Fruit fly (Drosophila melanogaster) whole organism, embryonic: ENCODE data around the gene CG11370.

Experiments used
- Atf3 ChIP-seq: fragments of 200-800 bp; sonication (Bioruptor generic); optimal IDR thresholded peaks from 3 replicates; lab custom pipeline; 2016; ENCODE audit warnings: missing biosample characterization, missing genetic modification characterization
- C15 ChIP-seq: fragments of 200-800 bp; sonication (Bioruptor generic); IDR thresholded peaks from 3 replicates; pipeline ENCODE4 v1.3.6; 2022; ENCODE audit warnings: missing biosample characterization, missing genetic modification characterization
- CG12299 ChIP-seq: fragments of 200-800 bp; sonication (Bioruptor generic); optimal IDR thresholded peaks from 2 replicates; lab custom pipeline; 2018; ENCODE audit warnings: missing biosample characterization, mild to moderate bottlenecking, missing genetic modification characterization
- CG13123 ChIP-seq: fragments of 200-800 bp; sonication (Bioruptor generic); optimal IDR thresholded peaks from 2 replicates; lab custom pipeline; 2016; ENCODE audit warnings: missing biosample characterization, missing genetic modification characterization
- CG15601 ChIP-seq: fragments of 200-800 bp; sonication (Bioruptor generic); optimal IDR thresholded peaks from 3 replicates; lab custom pipeline; 2019; ENCODE audit warnings: missing biosample characterization, mild to moderate bottlenecking, missing genetic modification characterization, moderate library complexity
- CG17802 ChIP-seq: fragments of 200-800 bp; sonication (Bioruptor generic); optimal IDR thresholded peaks from 2 replicates; lab custom pipeline; 2018; ENCODE audit warnings: missing biosample characterization, mild to moderate bottlenecking, missing genetic modification characterization, moderate library complexity
- CG17912 ChIP-seq: fragments of 200-800 bp; sonication (Bioruptor generic); optimal IDR thresholded peaks from 2 replicates; lab custom pipeline; 2018; ENCODE audit warnings: missing biosample characterization, mild to moderate bottlenecking, missing genetic modification characterization
- CG18476 ChIP-seq: fragments of 200-800 bp; sonication (Bioruptor generic); optimal IDR thresholded peaks from 2 replicates; lab custom pipeline; 2016; ENCODE audit warnings: missing biosample characterization, mild to moderate bottlenecking, missing genetic modification characterization
- CG18619 ChIP-seq: fragments of 200-800 bp; sonication (Bioruptor generic); optimal IDR thresholded peaks from 3 replicates; lab custom pipeline; 2017; ENCODE audit warnings: missing biosample characterization, mild to moderate bottlenecking, missing genetic modification characterization
- CG2202 ChIP-seq: fragments of 200-800 bp; sonication (Bioruptor generic); optimal IDR thresholded peaks from 2 replicates; lab custom pipeline; 2018; ENCODE audit warnings: missing biosample characterization, mild to moderate bottlenecking, missing genetic modification characterization
- CG30020 ChIP-seq: fragments of 200-800 bp; optimal IDR thresholded peaks from 2 replicates; lab custom pipeline; 2019; ENCODE audit warnings: missing biosample characterization, mild to moderate bottlenecking, missing genetic modification characterization, moderate library complexity
- CG34422 ChIP-seq: fragments of 200-800 bp; sonication (Bioruptor generic); IDR thresholded peaks from 3 replicates; pipeline ENCODE4 v1.3.6; 2022; ENCODE audit warnings: missing biosample characterization, missing genetic modification characterization
- CG3726 ChIP-seq: fragments of 200-800 bp; sonication (Bioruptor generic); IDR thresholded peaks from 3 replicates; pipeline ENCODE4, ENCODE4 v1.3.6; 2022; ENCODE audit warnings: missing biosample characterization, missing genetic modification characterization
- CG4730 ChIP-seq: fragments of 200-800 bp; sonication (Bioruptor generic); IDR thresholded peaks from 2 replicates; pipeline ENCODE4 v1.3.6; 2022; ENCODE audit warnings: missing biosample characterization, missing genetic modification characterization
- CG4820 ChIP-seq: fragments of 200-800 bp; sonication (Bioruptor generic); optimal IDR thresholded peaks from 3 replicates; lab custom pipeline; 2016; ENCODE audit warnings: missing biosample characterization, missing genetic modification characterization
- CG7556 ChIP-seq: fragments of 200-800 bp; sonication (Bioruptor generic); optimal IDR thresholded peaks from 2 replicates; lab custom pipeline; 2017; ENCODE audit warnings: missing biosample characterization, mild to moderate bottlenecking, missing genetic modification characterization
- CG7987 ChIP-seq: fragments of 200-800 bp; sonication (Bioruptor generic); optimal IDR thresholded peaks from 2 replicates; lab custom pipeline; 2018; ENCODE audit warnings: missing biosample characterization, mild to moderate bottlenecking, missing genetic modification characterization, moderate library complexity
- CG8290 ChIP-seq, 3 experiments: fragments of 200-800 bp; sonication (Bioruptor generic); optimal IDR thresholded peaks; 2 replicates each; lab custom pipeline; 2016 to 2019; ENCODE audit warnings: missing biosample characterization in 3 of 3, missing genetic modification characterization in 3 of 3, mild to moderate bottlenecking in 2 of 3, moderate library complexity in 1 of 3
- CG9797 ChIP-seq: fragments of 200-800 bp; sonication (Bioruptor generic); optimal IDR thresholded peaks from 3 replicates; lab custom pipeline; 2018; ENCODE audit warnings: missing biosample characterization, mild to moderate bottlenecking, missing genetic modification characterization
- CHES-1-like ChIP-seq: fragments of 200-800 bp; sonication (Bioruptor generic); optimal IDR thresholded peaks from 2 replicates; lab custom pipeline; 2016; ENCODE audit warnings: missing biosample characterization, missing genetic modification characterization
- Chrac-16 ChIP-seq: fragments of 200-800 bp; sonication (Bioruptor generic); optimal IDR thresholded peaks from 3 replicates; lab custom pipeline; 2016; ENCODE audit warnings: missing biosample characterization, missing genetic modification characterization
- Doc3 ChIP-seq: fragments of 200-800 bp; sonication (Bioruptor generic); IDR thresholded peaks from 3 replicates; pipeline ENCODE4 v1.3.6; 2022; ENCODE audit warnings: missing biosample characterization, missing genetic modification characterization; ENCODE audit not compliant: partially characterized antibody
- Eip74EF ChIP-seq, 2 experiments: fragments of 200-800 bp in 1 of 2; fragments of >200 bp in 1 of 2; sonication (Bioruptor generic) in 1 of 2; optimal IDR thresholded peaks; 2 replicates each; lab custom pipeline; 2017 to 2019; ENCODE audit warnings: missing biosample characterization in 2 of 2, missing genetic modification characterization in 2 of 2, mild to moderate bottlenecking in 1 of 2, moderate library complexity in 1 of 2
- Ets97D ChIP-seq: fragments of 200-800 bp; sonication (Bioruptor generic); optimal IDR thresholded peaks from 3 replicates; lab custom pipeline; 2016; ENCODE audit warnings: missing biosample characterization, missing genetic modification characterization
- Hand ChIP-seq: fragments of 200-800 bp; sonication (Bioruptor generic); optimal IDR thresholded peaks from 2 replicates; lab custom pipeline; 2017; ENCODE audit warnings: mild to moderate bottlenecking, missing biosample characterization, missing genetic modification reagents, missing genetic modification characterization
- Max ChIP-seq: fragments of 200-800 bp; sonication (Bioruptor generic); optimal IDR thresholded peaks from 2 replicates; lab custom pipeline; 2016; ENCODE audit warnings: missing biosample characterization, mild to moderate bottlenecking, missing genetic modification characterization
- Nf-YB ChIP-seq: fragments of 200-800 bp; sonication (Bioruptor generic); optimal IDR thresholded peaks from 3 replicates; lab custom pipeline; 2019; ENCODE audit warnings: missing biosample characterization, mild to moderate bottlenecking, missing genetic modification characterization, moderate library complexity
- Nf-YC ChIP-seq: fragments of 200-800 bp; optimal IDR thresholded peaks from 3 replicates; lab custom pipeline; 2019; ENCODE audit warnings: missing biosample characterization, mild to moderate bottlenecking, missing genetic modification characterization, moderate library complexity
- Stat92E ChIP-seq, 3 experiments: fragments of >200 bp in 2 of 3; fragments of 200-800 bp in 1 of 3; sonication (Bioruptor generic) in 1 of 3; optimal IDR thresholded peaks; 2 replicates each; lab custom pipeline; 2017 to 2019; ENCODE audit warnings: missing biosample characterization in 3 of 3, missing genetic modification characterization in 3 of 3, mild to moderate bottlenecking in 1 of 3, moderate library complexity in 1 of 3
- Usf ChIP-seq: fragments of 200-800 bp; sonication (Bioruptor generic); optimal IDR thresholded peaks from 2 replicates; lab custom pipeline; 2017; ENCODE audit warnings: missing genotype, missing biosample characterization, missing genetic modification characterization
- al ChIP-seq: fragments of 200-800 bp; sonication (Bioruptor generic); IDR thresholded peaks from 2 replicates; pipeline ENCODE4 v1.3.6; 2022; ENCODE audit warnings: missing biosample characterization, missing genetic modification characterization
- az2 ChIP-seq: fragments of 200-800 bp; sonication (Bioruptor generic); optimal IDR thresholded peaks from 3 replicates; lab custom pipeline; 2016; ENCODE audit warnings: missing biosample characterization, missing genetic modification characterization
- caup ChIP-seq: fragments of 200-800 bp; sonication (Bioruptor generic); optimal IDR thresholded peaks from 3 replicates; lab custom pipeline; 2017; ENCODE audit warnings: missing biosample characterization, mild to moderate bottlenecking, missing genetic modification characterization, moderate library complexity; ENCODE audit not compliant: severe bottlenecking
- chif ChIP-seq, 2 experiments: fragments of 200-800 bp; sonication (Bioruptor generic); optimal IDR thresholded peaks; 3 replicates each; lab custom pipeline; 2016; ENCODE audit warnings: missing biosample characterization in 2 of 2, missing genetic modification characterization in 2 of 2
- da ChIP-seq: fragments of 200-800 bp; sonication (Bioruptor generic); optimal IDR thresholded peaks from 2 replicates; lab custom pipeline; 2016; ENCODE audit warnings: missing biosample characterization, missing genetic modification characterization
- eve ChIP-seq, 2 experiments: fragments of >200 bp; optimal IDR thresholded peaks; 2 replicates each; lab custom pipeline; 2017; ENCODE audit warnings: missing biosample characterization in 2 of 2, missing genetic modification characterization in 2 of 2
- ewg ChIP-seq: fragments of 200-800 bp; sonication (Bioruptor generic); optimal IDR thresholded peaks from 3 replicates; lab custom pipeline; 2017; ENCODE audit warnings: mild to moderate bottlenecking, missing biosample characterization, missing genetic modification reagents, missing genetic modification characterization
- gfzf ChIP-seq: fragments of 200-800 bp; sonication (Bioruptor generic); optimal IDR thresholded peaks from 2 replicates; lab custom pipeline; 2016; ENCODE audit warnings: missing biosample characterization, mild to moderate bottlenecking, missing genetic modification characterization, moderate library complexity
- grau ChIP-seq: fragments of 200-800 bp; optimal IDR thresholded peaks from 3 replicates; lab custom pipeline; 2019; ENCODE audit warnings: missing biosample characterization, mild to moderate bottlenecking, missing genetic modification characterization, moderate library complexity
- hbn ChIP-seq: fragments of 200-800 bp; sonication (Bioruptor generic); IDR thresholded peaks from 2 replicates; pipeline ENCODE4 v1.3.6; 2022; ENCODE audit warnings: missing biosample characterization, missing genetic modification characterization; ENCODE audit not compliant: partially characterized antibody
- lbe ChIP-seq: fragments of 200-800 bp; sonication (Bioruptor generic); optimal IDR thresholded peaks from 2 replicates; lab custom pipeline; 2016; ENCODE audit warnings: missing biosample characterization, mild to moderate bottlenecking, missing genetic modification characterization
- pita ChIP-seq: fragments of 200-800 bp; sonication (Bioruptor generic); optimal IDR thresholded peaks from 2 replicates; lab custom pipeline; 2017; ENCODE audit warnings: missing biosample characterization, mild to moderate bottlenecking, missing genetic modification characterization
- salm ChIP-seq: fragments of 200-800 bp; sonication (Bioruptor generic); optimal IDR thresholded peaks from 2 replicates; lab custom pipeline; 2018; ENCODE audit warnings: missing biosample characterization, mild to moderate bottlenecking, missing genetic modification characterization
- schlank ChIP-seq: fragments of 200-800 bp; sonication (Bioruptor generic); optimal IDR thresholded peaks from 2 replicates; lab custom pipeline; 2018; ENCODE audit warnings: missing biosample characterization, mild to moderate bottlenecking, missing genetic modification characterization
- slp2 ChIP-seq: fragments of 200-800 bp; sonication (Bioruptor generic); optimal IDR thresholded peaks from 2 replicates; lab custom pipeline; 2016; ENCODE audit warnings: missing biosample characterization, missing genetic modification characterization
- vvl ChIP-seq: fragments of 200-800 bp; sonication (Bioruptor generic); IDR thresholded peaks from 2 replicates; pipeline ENCODE4 v1.3.6; 2022; ENCODE audit warnings: missing biosample characterization, missing genetic modification characterization
- zf30C ChIP-seq: fragments of 200-800 bp; sonication (Bioruptor generic); optimal IDR thresholded peaks from 3 replicates; lab custom pipeline; 2018; ENCODE audit warnings: missing biosample characterization, mild to moderate bottlenecking, missing genetic modification characterization
- zfh2 ChIP-seq: fragments of 200-800 bp; sonication (Bioruptor generic); optimal IDR thresholded peaks from 2 replicates; lab custom pipeline; 2016; ENCODE audit warnings: missing biosample characterization, missing genetic modification characterization

Gene CG11370

DNA sequence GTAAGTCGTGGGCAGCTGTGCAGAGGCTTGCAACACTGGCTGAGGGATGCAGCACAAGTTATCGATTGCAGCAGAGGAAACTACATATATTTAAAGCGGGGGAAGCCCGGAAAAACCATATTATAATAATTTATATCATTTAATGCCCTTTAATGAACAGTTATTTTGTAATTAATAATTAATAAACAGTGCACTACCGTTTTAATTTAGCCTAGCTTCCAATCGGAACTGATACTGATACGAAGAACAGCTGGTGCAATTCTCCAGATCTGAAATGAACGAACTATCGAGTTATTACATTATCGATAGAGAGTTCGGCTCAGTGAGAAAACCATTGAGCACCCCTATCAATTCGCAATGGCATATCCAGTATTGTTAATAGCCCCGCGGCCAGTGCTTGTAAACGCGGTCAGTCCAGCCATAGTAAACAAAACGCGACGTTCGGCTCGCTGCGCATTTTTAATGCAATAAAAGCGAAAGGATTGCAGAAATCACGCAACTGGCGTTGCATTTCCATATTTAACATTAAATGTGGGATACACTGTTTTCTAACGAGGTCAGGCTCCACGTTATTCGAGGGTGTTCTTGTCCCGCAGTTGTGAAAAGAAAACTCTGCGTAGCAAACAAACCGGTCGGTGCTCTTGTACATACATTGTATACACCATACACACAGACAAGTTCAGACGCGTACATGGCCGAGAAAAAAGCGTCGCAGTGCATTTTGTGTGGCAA lies 29.6 kb downstream of the CG11370 start, which contains the start of gene CG7369 (continued):
- TF ChIP-seq CG30020 (tag; lab: Kevin White, UChicago) (peak; percentile 86), CG4820 (GFP tag; lab: Kevin White, UChicago) (peak; percentile 83), Nf-YB (peak; percentile 32), CG2202 (peak; percentile 27), Max (peak; percentile 88), CG17912 (GFP tag; lab: Kevin White, UChicago) (no peak), Nf-YC (peak; percentile 73), lbe (peak; percentile 92), chif (GFP tag; optimal IDR thresholded peaks at IDR 0.05; lab: Kevin White, UChicago) (peak; percentile 42 to 71), CG7556 (peak; percentile 87), CG9797 (GFP tag; lab: Kevin White, UChicago) (peak; percentile 54), ewg (GFP tag; lab: Kevin White, UChicago) (peak; percentile 69), CG4730 (peak; percentile 68), CG18619 (peak; percentile 89), CG7987 (GFP tag; lab: Kevin White, UChicago) (peak; percentile 38), zf30C (no peak), salm (tag; lab: Kevin White, UChicago) (peak; percentile 33), caup (GFP tag; lab: Kevin White, UChicago) (peak; percentile 84), vvl (GFP tag; lab: Robert Waterston, UW) (peak; percentile 82), CG34422 (GFP tag; lab: Robert Waterston, UW) (peak; percentile 72), Ets97D (GFP tag; lab: Kevin White, UChicago) (peak; percentile 92), grau (tag; lab: Kevin White, UChicago) (peak; percentile 80), CG8290 (GFP tag; optimal IDR thresholded peaks at IDR 0.05; lab: Kevin White, UChicago) (peak; percentile 86), CG8290 (tag; optimal IDR thresholded peaks at IDR 0.05; lab: Kevin White, UChicago) (peak; percentile 85 to 86), al (GFP tag; lab: Robert Waterston, UW) (peak; percentile 76), hbn (GFP tag; lab: Robert Waterston, UW) (peak; percentile 67), slp2 (GFP tag; lab: Kevin White, UChicago) (peak; percentile 37), Hand (no peak), Chrac-16 (GFP tag; lab: Kevin White, UChicago) (peak; percentile 89), Eip74EF (GFP tag; optimal IDR thresholded peaks at IDR 0.05; lab: Kevin White, UChicago) (peak in 1 of 2 experiments; percentile 31), CG13123 (GFP tag; lab: Kevin White, UChicago) (peak; percentile 74), CG17802 (tag; lab: Kevin White, UChicago) (peak; percentile 21), Atf3 (GFP tag; lab: Kevin White, UChicago) (peak; percentile 72), da (GFP tag; lab: Kevin White, UChicago) (peak; percentile 44), eve (GFP tag; optimal IDR thresholded peaks at IDR 0.05; lab: Kevin White, UChicago) (no peak), gfzf (GFP tag; lab: Kevin White, UChicago) (no peak), schlank (tag; lab: Kevin White, UChicago) (peak; percentile 61), CG15601 (peak; percentile 71), pita (GFP tag; lab: Kevin White, UChicago) (no peak), CG12299 (tag; lab: Kevin White, UChicago) (peak; percentile 54), Doc3 (peak; percentile 86), CHES-1-like (GFP tag; lab: Kevin White, UChicago) (peak; percentile 79), Stat92E (GFP tag; optimal IDR thresholded peaks at IDR 0.05; lab: Kevin White, UChicago) (no peak), az2 (peak; percentile 82), zfh2 (GFP tag; lab: Kevin White, UChicago) (peak; percentile 89), C15 (GFP tag; lab: Robert Waterston, UW) (no peak), Usf (GFP tag; lab: Kevin White, UChicago) (peak; percentile 82), CG18476 (peak; percentile 79), CG3726 (GFP tag; lab: Robert Waterston, UW) (no peak)
